Fruit fly (Drosophila melanogaster) whole organism, embryonic: ENCODE results near the gene CG13081.

Experiments
- BEAF-32 ChIP-seq: fragments of 200-800 bp; sonication (Bioruptor generic); optimal IDR thresholded peaks from 3 replicates; lab custom pipeline; 2017; ENCODE audit warnings: missing biosample characterization, missing genetic modification characterization, mild to moderate bottlenecking, moderate library complexity, missing genetic modification reagents
- Bgb ChIP-seq: fragments of 200-800 bp; sonication (Bioruptor generic); IDR thresholded peaks from 2 replicates; pipeline ENCODE4 v1.3.6; 2022; ENCODE audit warnings: missing biosample characterization, missing genetic modification characterization; ENCODE audit not compliant: partially characterized antibody
- CG13624 ChIP-seq: fragments of 200-800 bp; sonication (Bioruptor generic); optimal IDR thresholded peaks from 2 replicates; lab custom pipeline; 2016; ENCODE audit warnings: missing biosample characterization, missing genetic modification characterization
- CG15011 ChIP-seq: fragments of 200-800 bp; sonication (Bioruptor generic); optimal IDR thresholded peaks from 3 replicates; lab custom pipeline; 2018; ENCODE audit warnings: missing biosample characterization, mild to moderate bottlenecking, missing genetic modification characterization
- CG15514 ChIP-seq: fragments of 200-800 bp; sonication (Bioruptor generic); optimal IDR thresholded peaks from 3 replicates; lab custom pipeline; 2017; ENCODE audit warnings: missing biosample characterization, missing genetic modification characterization, mild to moderate bottlenecking, moderate library complexity, missing genetic modification reagents
- CG16779 ChIP-seq: fragments of 200-800 bp; sonication (Bioruptor generic); IDR thresholded peaks from 2 replicates; pipeline ENCODE4 v1.3.6; 2022; ENCODE audit warnings: missing biosample characterization, missing genetic modification characterization
- CG1792 ChIP-seq: fragments of 200-800 bp; sonication (Bioruptor generic); optimal IDR thresholded peaks from 2 replicates; lab custom pipeline; 2016; ENCODE audit warnings: missing biosample characterization, missing genetic modification characterization
- CG1832 ChIP-seq: fragments of 200-800 bp; sonication (Bioruptor generic); optimal IDR thresholded peaks from 2 replicates; lab custom pipeline; 2017; ENCODE audit warnings: missing biosample characterization, mild to moderate bottlenecking, missing genetic modification characterization, inconsistent platforms
- CG2678 ChIP-seq: fragments of 200-800 bp; sonication (Bioruptor generic); optimal IDR thresholded peaks from 3 replicates; lab custom pipeline; 2019; ENCODE audit warnings: missing biosample characterization, mild to moderate bottlenecking, missing genetic modification characterization, moderate library complexity
- CG42726 ChIP-seq: fragments of 200-800 bp; sonication (Bioruptor generic); IDR thresholded peaks from 2 replicates; pipeline ENCODE4 v1.3.6; 2022; ENCODE audit warnings: missing biosample characterization, missing genetic modification characterization; ENCODE audit not compliant: partially characterized antibody
- CG4424 ChIP-seq: fragments of 200-800 bp; sonication (Bioruptor generic); optimal IDR thresholded peaks from 3 replicates; lab custom pipeline; 2016; ENCODE audit warnings: missing biosample characterization, missing genetic modification characterization
- CG7963 ChIP-seq: fragments of 200-800 bp; sonication (Bioruptor generic); IDR thresholded peaks from 3 replicates; pipeline ENCODE4 v1.3.6; 2022; ENCODE audit warnings: missing biosample characterization, missing genetic modification characterization; ENCODE audit not compliant: partially characterized antibody
- CHES-1-like ChIP-seq: fragments of 200-800 bp; sonication (Bioruptor generic); optimal IDR thresholded peaks from 2 replicates; lab custom pipeline; 2016; ENCODE audit warnings: missing biosample characterization, missing genetic modification characterization
- Dfd ChIP-seq, 2 experiments: fragments of >200 bp; optimal IDR thresholded peaks; 2 replicates each; lab custom pipeline; 2017; ENCODE audit warnings: missing biosample characterization in 2 of 2, missing genetic modification characterization in 2 of 2
- Dll ChIP-seq: fragments of 200-800 bp; sonication (Bioruptor generic); IDR thresholded peaks from 4 replicates; pipeline ENCODE4 v1.3.6; 2022; ENCODE audit warnings: missing biosample characterization, missing genetic modification characterization; ENCODE audit not compliant: partially characterized antibody
- Doc3 ChIP-seq: fragments of 200-800 bp; sonication (Bioruptor generic); IDR thresholded peaks from 3 replicates; pipeline ENCODE4 v1.3.6; 2022; ENCODE audit warnings: missing biosample characterization, missing genetic modification characterization; ENCODE audit not compliant: partially characterized antibody
- Dp ChIP-seq: fragments of 200-800 bp; sonication (Bioruptor generic); optimal IDR thresholded peaks from 2 replicates; lab custom pipeline; 2018; ENCODE audit warnings: missing biosample characterization, mild to moderate bottlenecking, missing genetic modification characterization, moderate library complexity
- Dref ChIP-seq: fragments of 200-800 bp; sonication (Bioruptor generic); IDR thresholded peaks from 2 replicates; pipeline ENCODE4 v1.3.6; 2022; ENCODE audit warnings: missing biosample characterization, missing genetic modification characterization
- HLH4C ChIP-seq: fragments of 200-800 bp; sonication (Bioruptor generic); IDR thresholded peaks from 3 replicates; pipeline ENCODE4 v1.3.6; 2022; ENCODE audit warnings: missing biosample characterization, missing genetic modification characterization; ENCODE audit not compliant: partially characterized antibody
- MESR4 ChIP-seq: fragments of 200-800 bp; sonication (Bioruptor generic); optimal IDR thresholded peaks from 2 replicates; lab custom pipeline; 2018; ENCODE audit warnings: missing biosample characterization, mild to moderate bottlenecking, missing genetic modification characterization, moderate library complexity
- Med ChIP-seq: fragments of 200-800 bp; sonication (Bioruptor generic); peaks from one replicate; lab custom pipeline; 2016; ENCODE audit warnings: missing biosample characterization, missing genetic modification characterization, mild to moderate bottlenecking, inconsistent platforms, moderate library complexity
- Myb ChIP-seq: fragments of 200-800 bp; sonication (Bioruptor generic); optimal IDR thresholded peaks from 2 replicates; lab custom pipeline; 2016; ENCODE audit warnings: missing biosample characterization, missing genetic modification characterization
- Scr ChIP-seq: fragments of 200-800 bp; sonication (Bioruptor generic); IDR thresholded peaks from 2 replicates; pipeline ENCODE4 v1.3.6; 2022; ENCODE audit warnings: missing biosample characterization, missing genetic modification characterization; ENCODE audit not compliant: partially characterized antibody
- Ssrp ChIP-seq: fragments of 200-800 bp; sonication (Bioruptor generic); optimal IDR thresholded peaks from 2 replicates; lab custom pipeline; 2018; ENCODE audit warnings: missing biosample characterization, mild to moderate bottlenecking, missing genetic modification characterization, moderate library complexity
- YL-1 ChIP-seq: fragments of 200-800 bp; sonication (Bioruptor generic); optimal IDR thresholded peaks from 3 replicates; lab custom pipeline; 2017; ENCODE audit warnings: missing biosample characterization, mild to moderate bottlenecking, missing genetic modification characterization
- abd-A ChIP-seq: fragments of 200-800 bp; sonication (Bioruptor generic); optimal IDR thresholded peaks from 3 replicates; lab custom pipeline; 2019; ENCODE audit warnings: missing biosample characterization, mild to moderate bottlenecking, missing genetic modification characterization, moderate library complexity
- ato ChIP-seq: fragments of 200-800 bp; sonication (Bioruptor generic); IDR thresholded peaks from 2 replicates; pipeline ENCODE4 v1.3.6; 2022; ENCODE audit warnings: missing biosample characterization, missing genetic modification characterization; ENCODE audit not compliant: partially characterized antibody
- chif ChIP-seq, 2 experiments: fragments of 200-800 bp; sonication (Bioruptor generic); optimal IDR thresholded peaks; 3 replicates each; lab custom pipeline; 2016; ENCODE audit warnings: missing biosample characterization in 2 of 2, missing genetic modification characterization in 2 of 2
- crp ChIP-seq, 2 experiments: fragments of 200-800 bp; sonication (Bioruptor generic); optimal IDR thresholded peaks; 2 replicates in 1 of 2; 3 replicates in 1 of 2; lab custom pipeline; 2017; ENCODE audit warnings: missing biosample characterization in 2 of 2, missing genetic modification characterization in 2 of 2, mild to moderate bottlenecking in 1 of 2, moderate library complexity in 1 of 2
- da ChIP-seq: fragments of 200-800 bp; sonication (Bioruptor generic); optimal IDR thresholded peaks from 2 replicates; lab custom pipeline; 2016; ENCODE audit warnings: missing biosample characterization, missing genetic modification characterization
- ftz-f1 ChIP-seq: fragments of 200-800 bp; sonication (Bioruptor generic); optimal IDR thresholded peaks from 2 replicates; lab custom pipeline; 2016; ENCODE audit warnings: missing biosample characterization, missing genetic modification characterization
- gem ChIP-seq: fragments of 200-800 bp; sonication (Bioruptor generic); optimal IDR thresholded peaks from 2 replicates; lab custom pipeline; 2019; ENCODE audit warnings: missing biosample characterization, mild to moderate bottlenecking, missing genetic modification characterization, moderate library complexity
- gfzf ChIP-seq: fragments of 200-800 bp; sonication (Bioruptor generic); optimal IDR thresholded peaks from 2 replicates; lab custom pipeline; 2016; ENCODE audit warnings: missing biosample characterization, mild to moderate bottlenecking, missing genetic modification characterization, moderate library complexity
- hb ChIP-seq: fragments of 200-800 bp; sonication (Bioruptor generic); IDR thresholded peaks from 3 replicates; pipeline ENCODE4 v1.3.6; 2022; ENCODE audit warnings: missing biosample characterization, missing genetic modification characterization; ENCODE audit not compliant: partially characterized antibody
- hbn ChIP-seq: fragments of 200-800 bp; sonication (Bioruptor generic); IDR thresholded peaks from 2 replicates; pipeline ENCODE4 v1.3.6; 2022; ENCODE audit warnings: missing biosample characterization, missing genetic modification characterization; ENCODE audit not compliant: partially characterized antibody
- inv ChIP-seq: fragments of 200-800 bp; sonication (Bioruptor generic); IDR thresholded peaks from 2 replicates; pipeline ENCODE4 v1.3.6; 2022; ENCODE audit warnings: missing biosample characterization, missing genetic modification characterization; ENCODE audit not compliant: partially characterized antibody
- klu ChIP-seq: fragments of 200-800 bp; sonication (Bioruptor generic); IDR thresholded peaks from 2 replicates; pipeline ENCODE4 v1.3.6; 2022; ENCODE audit warnings: missing biosample characterization, missing genetic modification characterization
- knrl ChIP-seq: fragments of 200-800 bp; sonication (Bioruptor generic); IDR thresholded peaks from 3 replicates; pipeline ENCODE4 v1.3.6; 2022; ENCODE audit warnings: missing biosample characterization, missing genetic modification characterization; ENCODE audit not compliant: partially characterized antibody
- nerfin-1 ChIP-seq: fragments of 200-800 bp; sonication (Bioruptor generic); optimal IDR thresholded peaks from 3 replicates; lab custom pipeline; 2019; ENCODE audit warnings: missing biosample characterization, mild to moderate bottlenecking, missing genetic modification characterization, moderate library complexity
- nerfin-2 ChIP-seq: fragments of 200-800 bp; sonication (Bioruptor generic); IDR thresholded peaks from 2 replicates; pipeline ENCODE4 v1.3.6; 2022; ENCODE audit warnings: missing biosample characterization, missing genetic modification characterization; ENCODE audit not compliant: partially characterized antibody
- sisA ChIP-seq: fragments of 200-800 bp; sonication (Bioruptor generic); IDR thresholded peaks from 2 replicates; pipeline ENCODE4 v1.3.6; 2022; ENCODE audit warnings: missing biosample characterization, missing genetic modification characterization
- sna ChIP-seq: fragments of 200-800 bp; sonication (Bioruptor generic); IDR thresholded peaks from 2 replicates; pipeline ENCODE4 v1.3.6; 2022; ENCODE audit warnings: missing biosample characterization, missing genetic modification characterization; ENCODE audit not compliant: partially characterized antibody
- tll ChIP-seq, 2 experiments: fragments of 200-800 bp in 1 of 2; fragments of >200 bp in 1 of 2; sonication (Bioruptor generic) in 1 of 2; optimal IDR thresholded peaks; 2 replicates each; lab custom pipeline; 2017 to 2019; ENCODE audit warnings: missing biosample characterization in 2 of 2, missing genetic modification characterization in 2 of 2, mild to moderate bottlenecking in 1 of 2, moderate library complexity in 1 of 2
- tna ChIP-seq: fragments of 200-800 bp; sonication (Bioruptor generic); IDR thresholded peaks from 2 replicates; pipeline ENCODE4 v1.3.6; 2022; ENCODE audit warnings: missing biosample characterization, missing genetic modification characterization; ENCODE audit not compliant: partially characterized antibody
- unc-4 ChIP-seq: fragments of 200-800 bp; sonication (Bioruptor generic); IDR thresholded peaks from 2 replicates; pipeline ENCODE4 v1.3.6; 2022; ENCODE audit warnings: missing biosample characterization, missing genetic modification characterization; ENCODE audit not compliant: partially characterized antibody
- vvl ChIP-seq: fragments of 200-800 bp; sonication (Bioruptor generic); IDR thresholded peaks from 2 replicates; pipeline ENCODE4 v1.3.6; 2022; ENCODE audit warnings: missing biosample characterization, missing genetic modification characterization
- zen2 ChIP-seq: fragments of 200-800 bp; sonication (Bioruptor generic); IDR thresholded peaks from 3 replicates; pipeline ENCODE4 v1.3.6; 2022; ENCODE audit warnings: missing biosample characterization, missing genetic modification characterization; ENCODE audit not compliant: partially characterized antibody

Gene CG13081

DNA sequence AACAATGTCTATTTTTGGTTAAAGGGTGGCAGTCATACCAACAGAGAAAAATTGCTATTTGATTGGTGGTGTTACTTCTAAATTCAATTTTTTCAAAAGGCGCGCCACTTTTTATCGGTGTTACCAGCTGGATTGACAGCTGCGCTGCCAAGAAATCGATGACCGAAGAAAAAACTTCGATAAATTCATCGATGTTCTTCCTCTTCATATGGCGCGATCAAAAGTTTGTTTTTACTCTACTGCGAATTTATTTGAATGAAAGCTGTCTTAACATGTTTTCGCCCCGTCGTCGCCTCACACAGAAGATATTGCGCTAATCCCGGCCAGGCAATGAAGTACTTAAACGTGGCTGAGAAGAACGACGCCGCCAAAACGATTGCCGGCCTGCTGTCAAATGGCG, 42.4 kb upstream of the CG13081 start, which contains the start of gene Top3alpha (continued):
- TF ChIP-seq ftz-f1 (GFP tag; lab: Kevin White, UChicago) (no peak), Dfd (GFP tag; optimal IDR thresholded peaks at IDR 0.05; lab: Kevin White, UChicago) (no peak), nerfin-2 (peak; percentile 56), tll (GFP tag; optimal IDR thresholded peaks at IDR 0.05; lab: Kevin White, UChicago) (no peak), Myb (GFP tag; lab: Kevin White, UChicago) (peak; percentile 25), ato (peak; percentile 38; the same call in 1 of the 2 replicates), da (GFP tag; lab: Kevin White, UChicago) (no peak), sisA (no peak), crp (GFP tag; optimal IDR thresholded peaks at IDR 0.05; lab: Kevin White, UChicago) (peak; percentile 3 to 80), Dll (GFP tag; lab: Robert Waterston, UW) (peak; percentile 76), CG13624 (peak; percentile 30), klu (GFP tag; lab: Robert Waterston, UW) (no peak), Dp (GFP tag; lab: Kevin White, UChicago) (peak; percentile 99), nerfin-1 (tag; lab: Kevin White, UChicago) (peak; percentile 14), chif (GFP tag; optimal IDR thresholded peaks at IDR 0.05; lab: Kevin White, UChicago) (no peak), BEAF-32 (GFP tag; lab: Kevin White, UChicago) (peak; percentile 65), Bgb (GFP tag; lab: Robert Waterston, UW) (peak; percentile 74), HLH4C (GFP tag; lab: Robert Waterston, UW) (peak; percentile 81), zen2 (GFP tag; lab: Robert Waterston, UW) (peak; percentile 70), gem (tag; lab: Kevin White, UChicago) (no peak), Ssrp (tag; lab: Kevin White, UChicago) (no peak), knrl (GFP tag; lab: Robert Waterston, UW) (peak; percentile 44; the same call in 2 of the 3 replicates), vvl (no peak), MESR4 (GFP tag; lab: Kevin White, UChicago) (peak; percentile 7), Doc3 (GFP tag; lab: Robert Waterston, UW) (peak; percentile 58), inv (GFP tag; lab: Robert Waterston, UW) (peak; percentile 25; the same call in 1 of the 2 replicates), hbn (GFP tag; lab: Robert Waterston, UW) (peak; percentile 57), CG42726 (GFP tag; lab: Robert Waterston, UW) (peak; percentile 14; the same call in 1 of the 2 replicates), CG1792 (no peak), abd-A (no peak), YL-1 (GFP tag; lab: Kevin White, UChicago) (peak; percentile 47), Dref (GFP tag; lab: Robert Waterston, UW) (peak; percentile 95), CG1832 (GFP tag; lab: Kevin White, UChicago) (no peak), unc-4 (GFP tag; lab: Robert Waterston, UW) (peak; percentile 70), sna (GFP tag; lab: Robert Waterston, UW) (peak; percentile 52; the same call in 1 of the 2 replicates), CG16779 (GFP tag; lab: Robert Waterston, UW) (no peak), CG2678 (no peak), CG4424 (GFP tag; lab: Kevin White, UChicago) (no peak), CG15514 (GFP tag; lab: Kevin White, UChicago) (peak; percentile 58), CHES-1-like (GFP tag; lab: Kevin White, UChicago) (no peak), hb (peak; percentile 71; the same call in 2 of the 3 replicates), CG7963 (peak; percentile 70), gfzf (GFP tag; lab: Kevin White, UChicago) (peak; percentile 72), CG15011 (GFP tag; lab: Kevin White, UChicago) (no peak), Med (GFP tag; lab: Kevin White, UChicago) (peak; percentile 59), tna (GFP tag; lab: Robert Waterston, UW) (peak; percentile 73), Scr (GFP tag; lab: Robert Waterston, UW) (peak; percentile 59)
